Worm (Caenorhabditis elegans) whole organism, L3 larva: ENCODE data around the gene prx-14.

ENCODE experiments used
- egl-27 ChIP-seq: sonication (generic microtip); optimal IDR thresholded peaks from 4 replicates; lab custom pipeline; 2017; ENCODE audit warnings: missing biosample characterization, missing genetic modification reagents, missing genetic modification characterization
- mml-1 ChIP-seq: fragments of 150-350 bp; sonication (generic microtip); optimal IDR thresholded peaks from 3 replicates; lab custom pipeline; 2014; ENCODE audit warnings: missing biosample characterization, missing genetic modification characterization
- tbx-2 ChIP-seq: sonication (generic microtip); optimal IDR thresholded peaks from 2 replicates; lab custom pipeline; 2016; ENCODE audit warnings: mild to moderate bottlenecking, missing genetic modification characterization, missing compliant biosample characterization

ce11 chrIV:11164831-11165230 is 18.1 kb upstream of the prx-14 start, which contains the start of gene C08F8.6:
- no peak for TF ChIP-seq mml-1
- no peak for TF ChIP-seq tbx-2 (tag; lab: Kevin White, UChicago)
- no peak for TF ChIP-seq egl-27 (tag; lab: Kevin White, UChicago)
